Worm (Caenorhabditis elegans): ENCODE measurements around the gene clec-165.
A peak's percentile ranks its signal among the peaks of the same experiment; 100 is the strongest.

Gene clec-165

DNA sequence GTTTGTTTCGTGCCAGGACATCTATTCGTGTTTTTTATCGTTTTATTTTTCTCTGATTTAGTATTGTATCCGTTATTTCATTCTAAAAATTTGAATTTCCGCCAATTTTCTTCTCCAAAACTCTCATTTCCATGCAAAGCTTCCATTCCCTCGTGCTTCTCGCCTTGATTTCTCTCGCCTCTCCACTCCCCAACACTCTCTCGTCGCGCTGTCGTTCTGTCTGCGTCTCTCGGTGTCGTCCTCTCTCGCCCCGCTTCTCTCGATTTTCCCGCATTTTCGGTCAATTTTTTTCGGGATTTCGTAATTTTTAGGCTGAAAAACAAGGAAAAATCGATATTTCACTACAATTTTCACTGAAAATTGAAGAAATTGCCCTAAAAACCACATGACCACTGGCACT lies 27.9 kb upstream of the clec-165 start, which contains the start of gene C09E9.1 (continued):
- no peak for TF ChIP-seq unc-3 (GFP tag; conservative IDR thresholded peaks at IDR 0.05)
- no peak for TF ChIP-seq unc-3 (tag; optimal IDR thresholded peaks at IDR 0.05)
- TF ChIP-seq K09A11.1 (tag; optimal IDR thresholded peaks at IDR 0.05; ENCODE audit: insufficient read depth) = no peak
- no peak for TF ChIP-seq ztf-16 (tag; optimal IDR thresholded peaks at IDR 0.05)
- TF ChIP-seq gmeb-2 (tag; optimal IDR thresholded peaks at IDR 0.05) = no peak
- peak; percentile 49 for TF ChIP-seq unc-42 (tag; optimal IDR thresholded peaks at IDR 0.05)
- no peak for TF ChIP-seq pag-3 (tag; optimal IDR thresholded peaks at IDR 0.05; ENCODE audit: borderline replicate concordance)
- TF ChIP-seq dve-1 (tag; optimal IDR thresholded peaks at IDR 0.05) = no peak
- TF ChIP-seq rnt-1 (tag; optimal IDR thresholded peaks at IDR 0.05) = no peak
- TF ChIP-seq ceh-6 (GFP tag; optimal IDR thresholded peaks at IDR 0.05) = no peak
- TF ChIP-seq elt-2 (tag; optimal IDR thresholded peaks at IDR 0.05) = no peak
- no peak for TF ChIP-seq hlh-13 (GFP tag; optimal IDR thresholded peaks at IDR 0.05)
- no peak for TF ChIP-seq ceh-9 (tag; optimal IDR thresholded peaks at IDR 0.05)
- no peak for TF ChIP-seq nhr-232 (tag; optimal IDR thresholded peaks at IDR 0.05)
- no peak for TF ChIP-seq fkh-6 (tag; optimal IDR thresholded peaks at IDR 0.05)
- TF ChIP-seq pha-4 (tag; optimal IDR thresholded peaks at IDR 0.05) = no peak
- TF ChIP-seq fkh-10 (GFP tag; optimal IDR thresholded peaks at IDR 0.05) = no peak
- no peak for TF ChIP-seq lin-11 (tag; optimal IDR thresholded peaks at IDR 0.05)
- TF ChIP-seq unc-86 (tag; optimal IDR thresholded peaks at IDR 0.05) = no peak
- TF ChIP-seq T23F11.4 (GFP tag; optimal IDR thresholded peaks at IDR 0.05) = no peak
- TF ChIP-seq mec-3 (tag; optimal IDR thresholded peaks at IDR 0.05; ENCODE audit: borderline replicate concordance) = no peak
- TF ChIP-seq pros-1 (tag; optimal IDR thresholded peaks at IDR 0.05) = no peak
- no peak for TF ChIP-seq F13H6.1 (tag; optimal IDR thresholded peaks at IDR 0.05)
- peak; percentile 16 for TF ChIP-seq ceh-18 (tag; optimal IDR thresholded peaks at IDR 0.05)
- no peak for TF ChIP-seq hlh-15 (tag; optimal IDR thresholded peaks at IDR 0.05)
- no peak for TF ChIP-seq C38D4.7 (GFP tag; optimal IDR thresholded peaks at IDR 0.05)
- TF ChIP-seq ceh-31 (tag; optimal IDR thresholded peaks at IDR 0.05) = peak; percentile 46
- no peak for TF ChIP-seq pat-9 (tag; optimal IDR thresholded peaks at IDR 0.05)
- TF ChIP-seq ceh-14 (tag; optimal IDR thresholded peaks at IDR 0.05) = no peak

DNA sequence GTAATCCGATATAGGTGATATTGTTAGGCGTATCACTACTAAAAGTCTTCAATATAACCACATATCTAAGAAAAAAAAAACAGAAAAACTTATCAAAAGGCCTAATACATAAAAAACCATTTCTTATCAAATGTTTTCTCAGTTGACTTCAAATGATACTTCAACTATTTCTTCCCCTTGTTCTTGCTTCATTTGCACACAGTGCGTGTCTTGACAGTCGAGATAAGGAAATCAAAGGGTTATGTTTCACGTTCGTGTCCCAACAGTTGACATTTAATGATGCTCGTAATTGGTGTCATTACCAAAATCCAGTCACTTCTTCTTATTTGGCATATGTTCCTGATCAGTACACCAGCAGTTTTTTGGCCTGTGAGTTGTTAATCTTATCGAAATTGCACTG lies 20.0 kb upstream of the clec-165 start, which contains the start of gene clec-170:
Gene clec-170, plus strand, starts transcription at position 143 of the 400 bp plus-strand sequence.
- no peak for TF ChIP-seq K02D7.2 (tag; optimal IDR thresholded peaks at IDR 0.05)
- TF ChIP-seq elt-2 (tag; optimal IDR thresholded peaks at IDR 0.05) = peak; percentile 18

DNA sequence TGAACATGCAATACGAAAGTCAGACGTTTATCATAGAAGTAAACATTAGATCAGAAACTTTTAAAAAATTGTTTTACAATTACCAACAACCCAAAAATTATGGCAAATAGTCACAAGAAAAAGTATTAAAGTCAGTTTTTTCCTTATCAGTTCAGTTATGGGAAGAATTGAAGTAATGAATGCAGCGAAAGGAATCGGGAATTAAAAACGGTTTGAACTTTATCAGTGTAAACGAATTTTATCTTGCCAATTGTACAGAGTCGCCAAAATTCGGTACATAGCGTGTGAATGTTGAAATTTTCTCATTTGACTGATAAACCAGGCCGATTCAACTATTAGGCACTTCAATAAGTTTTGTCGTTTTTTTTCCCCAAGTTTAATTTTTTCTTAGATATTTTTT lies 19.5 kb upstream of the clec-165 start:
- TF ChIP-seq unc-86 (tag; optimal IDR thresholded peaks at IDR 0.05) = no peak
- no peak for TF ChIP-seq odd-2 (tag; optimal IDR thresholded peaks at IDR 0.05)
- no peak for TF ChIP-seq nhr-232 (tag; optimal IDR thresholded peaks at IDR 0.05)
- TF ChIP-seq mec-3 (tag; optimal IDR thresholded peaks at IDR 0.05; ENCODE audit: borderline replicate concordance) = no peak
- no peak for TF ChIP-seq ceh-6 (GFP tag; optimal IDR thresholded peaks at IDR 0.05)
- TF ChIP-seq elt-2 (tag; optimal IDR thresholded peaks at IDR 0.05) = peak; percentile 2

DNA sequence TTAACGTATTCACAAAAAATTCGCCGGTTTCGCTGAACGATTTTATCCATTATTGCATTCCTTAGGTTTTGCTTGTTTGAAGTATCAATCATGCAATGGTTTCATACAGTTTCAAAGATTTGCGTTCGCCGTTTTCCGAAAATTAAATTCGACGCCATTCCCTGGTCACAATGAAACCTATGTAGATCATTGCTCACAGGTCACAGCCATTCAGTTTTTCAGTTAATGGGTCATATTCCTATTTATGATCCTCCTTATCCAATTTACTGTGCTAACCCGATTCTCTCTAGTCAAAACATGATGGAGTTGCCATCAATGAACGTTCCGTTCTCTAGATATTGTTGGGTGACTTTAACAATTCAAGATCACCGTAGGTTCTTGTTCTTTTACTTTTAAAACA lies 18.2 kb upstream of the clec-165 start, which contains the start of gene F38A1.13:
Gene F38A1.13, plus strand, starts transcription at position 301 of the 400 bp plus-strand sequence.
- no peak for TF ChIP-seq pha-4 (tag; optimal IDR thresholded peaks at IDR 0.05)
- no peak for TF ChIP-seq fax-1 (tag; optimal IDR thresholded peaks at IDR 0.05)
- TF ChIP-seq syd-9 (tag; optimal IDR thresholded peaks at IDR 0.05) = no peak
- TF ChIP-seq eyg-1 (tag; optimal IDR thresholded peaks at IDR 0.05) = no peak
- no peak for TF ChIP-seq ceh-22 (tag; optimal IDR thresholded peaks at IDR 0.05)
- no peak for TF ChIP-seq ceh-9 (tag; optimal IDR thresholded peaks at IDR 0.05)
- no peak for TF ChIP-seq ahr-1 (tag; optimal IDR thresholded peaks at IDR 0.05)
- TF ChIP-seq ttx-3 (tag; optimal IDR thresholded peaks at IDR 0.05) = no peak
- no peak for TF ChIP-seq nhr-232 (tag; optimal IDR thresholded peaks at IDR 0.05)
- no peak for TF ChIP-seq ceh-34 (tag; optimal IDR thresholded peaks at IDR 0.05)
- TF ChIP-seq rnt-1 (tag; optimal IDR thresholded peaks at IDR 0.05) = no peak
- TF ChIP-seq tbx-2 (tag; optimal IDR thresholded peaks at IDR 0.05) = no peak
- TF ChIP-seq ceh-14 (tag; optimal IDR thresholded peaks at IDR 0.05) = no peak

Data from whole organism, late embryonic.